Worm (Caenorhabditis elegans): ENCODE measurements around the gene R07E3.6.

DNA sequence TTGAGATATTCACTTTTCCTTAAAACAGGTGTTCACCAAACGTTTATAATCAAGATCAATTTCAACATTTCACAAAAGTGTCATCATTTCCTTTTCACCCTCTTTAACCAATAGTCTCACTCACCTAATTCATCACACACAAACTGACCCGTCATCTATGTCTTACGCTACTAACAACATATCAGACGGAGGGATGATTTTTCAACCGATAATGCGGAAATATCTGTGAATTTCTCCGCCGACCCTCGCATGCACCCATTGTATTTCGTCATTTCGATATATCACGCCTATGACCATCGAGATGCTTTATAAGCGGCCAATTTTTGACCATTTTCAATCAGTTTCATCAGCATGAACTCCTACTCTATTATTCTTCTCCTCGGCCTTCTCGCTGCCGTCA, 13.3 kb upstream of the R07E3.6 start, which contains the start of gene fipr-21:
- no peak for TF ChIP-seq W03F9.2 (tag; optimal IDR thresholded peaks at IDR 0.05)
- no peak for TF ChIP-seq dao-5 (tag; optimal IDR thresholded peaks at IDR 0.05)
- no peak for TF ChIP-seq him-1 (tag; optimal IDR thresholded peaks at IDR 0.05)

Data from whole organism, L4/young adult.